Fruit fly (Drosophila melanogaster) S2 (cell line): Measurements from ENCODE around the gene CG15286.

Experiments
- CG8478 ChIP-seq: fragments of >200 bp; optimal IDR thresholded peaks from 2 replicates; lab custom pipeline; 2018
- CTCF ChIP-seq, 2 experiments: fragments of >200 bp; optimal IDR thresholded peaks; 2 replicates each; lab custom pipeline; 2018

DNA sequence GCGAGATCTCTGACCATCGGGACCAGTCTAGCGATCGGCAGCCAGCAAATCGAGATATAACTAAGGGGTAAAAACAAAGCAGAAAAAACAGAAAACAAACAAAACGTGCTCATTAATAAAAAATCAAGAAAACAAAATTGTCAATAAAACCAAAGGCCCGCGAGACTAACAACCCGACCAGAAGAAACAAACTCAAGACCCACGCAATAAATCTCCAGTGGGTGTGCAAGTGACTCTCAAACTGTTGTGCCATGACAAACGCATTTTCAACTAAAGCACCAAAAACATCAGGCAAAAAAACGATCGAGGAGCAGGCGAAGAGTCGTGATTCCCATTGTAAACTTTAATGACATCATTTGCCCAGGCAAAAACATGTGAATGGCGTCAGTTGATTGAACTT, 20.0 kb upstream of the CG15286 start:
- TF ChIP-seq CTCF (optimal IDR thresholded peaks at IDR 0.05; lab: Kevin White, UChicago) = no peak
- TF ChIP-seq CG8478 (lab: Kevin White, UChicago) = no peak
